Worm (Caenorhabditis elegans) whole organism, L3 larva: Measurements from ENCODE around the gene F53F8.6.
A peak's percentile ranks its signal among the peaks of the same experiment; 100 is the strongest.

Source experiments
- ZK546.5 ChIP-seq: sonication (generic microtip); optimal IDR thresholded peaks from 2 replicates; lab custom pipeline; 2017; ENCODE audit warnings: missing biosample characterization, missing genetic modification characterization
- aly-2 ChIP-seq: fragments of 150-350 bp; optimal IDR thresholded peaks from 2 replicates; lab custom pipeline; 2014; ENCODE audit warnings: missing biosample characterization, missing genetic modification characterization
- ama-1 ChIP-seq: fragments of 150-350 bp; optimal IDR thresholded peaks from 2 replicates; lab custom pipeline; 2018
- ceh-28 ChIP-seq: fragments of 150-350 bp; optimal IDR thresholded peaks from 2 replicates; lab custom pipeline; 2014; ENCODE audit warnings: missing biosample characterization, missing genetic modification reagents, missing genetic modification characterization
- ceh-82 ChIP-seq: fragments of 150-350 bp; optimal IDR thresholded peaks from 2 replicates; lab custom pipeline; 2014; ENCODE audit warnings: missing biosample characterization, missing genetic modification characterization
- ceh-9 ChIP-seq: sonication (generic microtip); optimal IDR thresholded peaks from 2 replicates; lab custom pipeline; 2018; ENCODE audit warnings: missing biosample characterization, missing genetic modification characterization
- daf-12 ChIP-seq: fragments of 150-350 bp; optimal IDR thresholded peaks from 2 replicates; lab custom pipeline; 2014; ENCODE audit warnings: missing biosample characterization, missing genetic modification reagents, missing genetic modification characterization
- egl-27 ChIP-seq: sonication (generic microtip); optimal IDR thresholded peaks from 4 replicates; lab custom pipeline; 2017; ENCODE audit warnings: missing biosample characterization, missing genetic modification reagents, missing genetic modification characterization
- egl-5 ChIP-seq: fragments of 150-350 bp; optimal IDR thresholded peaks from 2 replicates; lab custom pipeline; 2017; ENCODE audit warnings: missing biosample characterization, missing genetic modification reagents, missing genetic modification characterization, inconsistent platforms
- elt-2 ChIP-seq: sonication (generic microtip); optimal IDR thresholded peaks from 2 replicates; lab custom pipeline; 2016; ENCODE audit warnings: missing genetic modification reagents, mild to moderate bottlenecking, missing genetic modification characterization, missing compliant biosample characterization
- eor-1 ChIP-seq, 2 experiments: fragments of 150-350 bp; optimal IDR thresholded peaks; 2 replicates each; lab custom pipeline; 2014 to 2018; ENCODE audit warnings: missing biosample characterization in 2 of 2, missing genetic modification characterization in 2 of 2
- fkh-10 ChIP-seq: sonication (generic microtip); optimal IDR thresholded peaks from 2 replicates; lab custom pipeline; 2017; ENCODE audit warnings: missing biosample characterization, missing genetic modification reagents, missing genetic modification characterization
- fos-1 ChIP-seq: fragments of 150-350 bp; optimal IDR thresholded peaks from 2 replicates; lab custom pipeline; 2014; ENCODE audit warnings: missing biosample characterization, missing genetic modification characterization
- hmg-11 ChIP-seq: sonication (generic microtip); optimal IDR thresholded peaks from 2 replicates; lab custom pipeline; 2016; ENCODE audit warnings: missing genetic modification characterization, missing compliant biosample characterization
- jun-1 ChIP-seq: fragments of 150-350 bp; optimal IDR thresholded peaks from 2 replicates; lab custom pipeline; 2014; ENCODE audit warnings: missing biosample characterization, missing genetic modification reagents, missing genetic modification characterization
- lin-15B ChIP-seq: fragments of 150-350 bp; optimal IDR thresholded peaks from 2 replicates; lab custom pipeline; 2014; ENCODE audit warnings: missing biosample characterization, missing genetic modification characterization
- lin-39 ChIP-seq: fragments of 150-350 bp; optimal IDR thresholded peaks from 2 replicates; lab custom pipeline; 2018; ENCODE audit warnings: missing biosample characterization, missing genetic modification reagents, missing genetic modification characterization
- lsy-12 ChIP-seq: sonication (generic microtip); optimal IDR thresholded peaks from 2 replicates; lab custom pipeline; 2016; ENCODE audit warnings: mild to moderate bottlenecking, missing genetic modification characterization, missing compliant biosample characterization
- mdl-1 ChIP-seq: fragments of 150-350 bp; optimal IDR thresholded peaks from 2 replicates; lab custom pipeline; 2014; ENCODE audit warnings: missing biosample characterization, missing genetic modification characterization
- mml-1 ChIP-seq: fragments of 150-350 bp; sonication (generic microtip); optimal IDR thresholded peaks from 3 replicates; lab custom pipeline; 2014; ENCODE audit warnings: missing biosample characterization, missing genetic modification characterization
- nfya-1 ChIP-seq: sonication (generic microtip); optimal IDR thresholded peaks from 2 replicates; lab custom pipeline; 2017; ENCODE audit warnings: missing genetic modification characterization, mild to moderate bottlenecking, missing compliant biosample characterization, antibody characterized with exemption, moderate library complexity; ENCODE audit not compliant: insufficient read depth
- nhr-12 ChIP-seq: fragments of 150-350 bp; optimal IDR thresholded peaks from 2 replicates; lab custom pipeline; 2014; ENCODE audit warnings: missing biosample characterization, missing genetic modification characterization
- nhr-23 ChIP-seq: fragments of 150-350 bp; optimal IDR thresholded peaks from 2 replicates; lab custom pipeline; 2014; ENCODE audit warnings: missing biosample characterization, missing genetic modification reagents, missing genetic modification characterization
- nhr-237 ChIP-seq: fragments of 150-350 bp; optimal IDR thresholded peaks from 2 replicates; lab custom pipeline; 2014; ENCODE audit warnings: missing biosample characterization, missing genetic modification characterization
- nhr-25 ChIP-seq: sonication (generic microtip); optimal IDR thresholded peaks from 2 replicates; lab custom pipeline; 2017; ENCODE audit warnings: missing biosample characterization, missing genetic modification characterization
- nhr-28 ChIP-seq: fragments of 150-350 bp; optimal IDR thresholded peaks from 2 replicates; lab custom pipeline; 2014; ENCODE audit warnings: missing biosample characterization, missing genetic modification characterization
- nhr-43 ChIP-seq: sonication (generic microtip); optimal IDR thresholded peaks from 2 replicates; lab custom pipeline; 2016; ENCODE audit warnings: mild to moderate bottlenecking, missing genetic modification characterization, missing compliant biosample characterization; ENCODE audit not compliant: poor library complexity, severe bottlenecking
- nhr-67 ChIP-seq: fragments of 150-350 bp; optimal IDR thresholded peaks from 2 replicates; lab custom pipeline; 2014; ENCODE audit warnings: missing biosample characterization, missing genetic modification characterization
- nhr-76 ChIP-seq: fragments of 150-350 bp; sonication (generic microtip); optimal IDR thresholded peaks from 5 replicates; lab custom pipeline; 2014; ENCODE audit warnings: missing biosample characterization, missing genetic modification characterization
- nhr-77 ChIP-seq: fragments of 150-350 bp; optimal IDR thresholded peaks from 2 replicates; lab custom pipeline; 2014; ENCODE audit warnings: missing biosample characterization, missing genetic modification characterization
- pha-4 ChIP-seq: fragments of 150-350 bp; optimal IDR thresholded peaks from 2 replicates; lab custom pipeline; 2014; ENCODE audit warnings: missing biosample characterization, missing genetic modification reagents, missing genetic modification characterization
- pqm-1 ChIP-seq: fragments of 150-350 bp; optimal IDR thresholded peaks from 2 replicates; lab custom pipeline; 2017; ENCODE audit warnings: missing biosample characterization, missing genetic modification characterization, inconsistent platforms
- sea-2 ChIP-seq: fragments of 150-350 bp; sonication (generic microtip); optimal IDR thresholded peaks from 4 replicates; lab custom pipeline; 2014; ENCODE audit warnings: missing biosample characterization, missing genetic modification reagents, missing genetic modification characterization
- skn-1 ChIP-seq: fragments of 150-350 bp; optimal IDR thresholded peaks from 2 replicates; lab custom pipeline; 2014; ENCODE audit warnings: missing biosample characterization, missing genetic modification characterization
- snpc-4 ChIP-seq: fragments of 150-350 bp; optimal IDR thresholded peaks from 2 replicates; lab custom pipeline; 2014; ENCODE audit warnings: missing biosample characterization, missing genetic modification characterization
- tbx-2 ChIP-seq: sonication (generic microtip); optimal IDR thresholded peaks from 2 replicates; lab custom pipeline; 2016; ENCODE audit warnings: mild to moderate bottlenecking, missing genetic modification characterization, missing compliant biosample characterization
- unc-62 ChIP-seq: fragments of 150-350 bp; sonication (generic microtip); optimal IDR thresholded peaks from 4 replicates; lab custom pipeline; 2014; ENCODE audit warnings: missing biosample characterization, missing genetic modification reagents, missing genetic modification characterization
- zag-1 ChIP-seq: fragments of 150-350 bp; optimal IDR thresholded peaks from 2 replicates; lab custom pipeline; 2014; ENCODE audit warnings: missing biosample characterization, missing genetic modification characterization
- ztf-11 ChIP-seq: fragments of 150-350 bp; optimal IDR thresholded peaks from 2 replicates; lab custom pipeline; 2014; ENCODE audit warnings: missing biosample characterization, missing genetic modification characterization
- ztf-4 ChIP-seq: fragments of 150-350 bp; optimal IDR thresholded peaks from 2 replicates; lab custom pipeline; 2014; ENCODE audit warnings: missing biosample characterization, missing genetic modification characterization

The F53F8.6 gene

DNA sequence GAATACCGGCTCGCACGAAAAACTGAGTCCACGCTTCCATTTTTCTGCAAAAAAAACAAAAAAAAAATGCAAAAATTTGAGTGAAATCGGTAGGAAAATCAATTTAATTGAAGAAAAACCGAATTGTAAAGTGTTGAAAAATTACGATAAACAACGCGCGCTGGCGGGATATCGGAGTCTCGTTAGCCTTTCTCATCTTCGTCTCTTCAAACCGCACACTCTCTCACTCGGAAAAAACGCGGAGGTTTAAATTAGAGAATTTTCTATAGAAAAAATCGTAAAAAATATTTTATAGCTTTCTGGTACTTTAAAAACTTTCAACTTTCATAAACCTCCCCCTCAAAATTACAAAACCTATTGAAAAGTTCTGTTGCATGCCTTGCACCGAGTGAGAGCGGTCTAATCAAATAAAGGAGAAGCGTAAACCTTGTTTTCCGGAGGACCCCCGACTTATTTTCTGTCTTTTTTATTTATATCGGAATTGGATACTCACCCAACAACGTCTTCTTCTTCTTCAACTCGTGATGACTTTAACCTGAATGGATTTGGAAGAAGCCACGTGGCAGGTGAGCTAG is at the start of gene F53F8.6, which contains the start of gene F53F8.5:
TSS of gene F53F8.6 (plus strand) at position 230 of the 575 bp plus-strand sequence.
TSS of gene F53F8.5 (minus strand) at position 52 of the 575 bp plus-strand sequence.
- TF ChIP-seq nfya-1 (tag; lab: Kevin White, UChicago) (peak; percentile 60), pqm-1 (peak; percentile 25), nhr-25 (tag; lab: Kevin White, UChicago) (peak; percentile 2), lin-15B (tag; lab: Kevin White, UChicago) (peak; percentile 23), hmg-11 (tag; lab: Kevin White, UChicago) (peak; percentile 73), nhr-237 (tag; lab: Kevin White, UChicago) (no peak), sea-2 (GFP tag; lab: Kevin White, UChicago) (no peak), ceh-82 (tag; lab: Kevin White, UChicago) (no peak), pha-4 (peak; percentile 67), ama-1 (no peak), jun-1 (tag; lab: Kevin White, UChicago) (peak; percentile 8), nhr-23 (peak; percentile 58), aly-2 (no peak), ztf-4 (tag; lab: Kevin White, UChicago) (no peak), fos-1 (no peak), egl-5 (no peak), snpc-4 (tag; lab: Kevin White, UChicago) (peak; percentile 14), mml-1 (tag; lab: Kevin White, UChicago) (no peak), nhr-28 (no peak), zag-1 (no peak), skn-1 (no peak)

- TF ChIP-seq nhr-12 (tag; lab: Kevin White, UChicago) (no peak), ZK546.5 (tag; lab: Kevin White, UChicago) (no peak), lin-15B (tag; lab: Kevin White, UChicago) (no peak), nhr-77 (tag; lab: Kevin White, UChicago) (no peak), elt-2 (tag; lab: Kevin White, UChicago) (no peak), nhr-25 (tag; lab: Kevin White, UChicago) (no peak), daf-12 (tag; lab: Kevin White, UChicago) (no peak), nhr-43 (tag; lab: Kevin White, UChicago) (no peak)
Measured at ce11 chrV:20654350-20654749, 49.7 kb upstream of the F53F8.6 start, which contains the start of gene mnr-1. TSS of gene mnr-1 (plus strand) at chrV:20654650.

DNA sequence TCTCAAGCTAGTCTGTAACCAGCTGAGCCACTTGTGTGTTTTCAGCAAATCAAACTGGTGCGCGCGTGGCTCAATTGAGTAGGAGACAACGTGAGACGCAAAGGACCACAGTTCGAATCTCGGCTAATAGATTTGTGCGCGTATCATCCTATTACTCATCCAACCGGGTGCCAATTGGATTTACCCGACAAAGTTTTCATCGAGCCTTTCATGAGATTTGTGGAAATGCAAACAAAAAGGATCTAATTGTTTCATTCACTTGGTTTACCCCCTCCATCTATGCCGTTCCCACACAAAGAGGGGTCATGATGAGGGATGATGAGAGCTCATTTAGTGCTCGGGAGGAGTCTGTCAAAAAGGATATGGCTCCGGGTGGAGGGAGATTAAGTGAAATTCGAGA is 48.9 kb upstream of the F53F8.6 start:
- TF ChIP-seq nhr-28 = no peak
- TF ChIP-seq ztf-11 (tag; lab: Kevin White, UChicago) = no peak
- no peak for TF ChIP-seq nfya-1 (tag; lab: Kevin White, UChicago)
- no peak for TF ChIP-seq sea-2 (GFP tag; lab: Kevin White, UChicago)
- TF ChIP-seq fos-1 = no peak
- no peak for TF ChIP-seq hmg-11 (tag; lab: Kevin White, UChicago)
- TF ChIP-seq mdl-1 (tag; lab: Kevin White, UChicago) = no peak
- no peak for TF ChIP-seq elt-2 (tag; lab: Kevin White, UChicago)
- TF ChIP-seq pqm-1 = no peak
- TF ChIP-seq ztf-4 (tag; lab: Kevin White, UChicago) = no peak
- no peak for TF ChIP-seq ceh-82 (tag; lab: Kevin White, UChicago)
- no peak for TF ChIP-seq fkh-10 (GFP tag; lab: Kevin White, UChicago)
- no peak for TF ChIP-seq lin-39 (tag; lab: Kevin White, UChicago)
- no peak for TF ChIP-seq ama-1
- TF ChIP-seq tbx-2 (tag; lab: Kevin White, UChicago) = no peak
- no peak for TF ChIP-seq nhr-43 (tag; lab: Kevin White, UChicago)
- no peak for TF ChIP-seq daf-12 (tag; lab: Kevin White, UChicago)
- no peak for TF ChIP-seq unc-62 (GFP tag; lab: Kevin White, UChicago)

DNA sequence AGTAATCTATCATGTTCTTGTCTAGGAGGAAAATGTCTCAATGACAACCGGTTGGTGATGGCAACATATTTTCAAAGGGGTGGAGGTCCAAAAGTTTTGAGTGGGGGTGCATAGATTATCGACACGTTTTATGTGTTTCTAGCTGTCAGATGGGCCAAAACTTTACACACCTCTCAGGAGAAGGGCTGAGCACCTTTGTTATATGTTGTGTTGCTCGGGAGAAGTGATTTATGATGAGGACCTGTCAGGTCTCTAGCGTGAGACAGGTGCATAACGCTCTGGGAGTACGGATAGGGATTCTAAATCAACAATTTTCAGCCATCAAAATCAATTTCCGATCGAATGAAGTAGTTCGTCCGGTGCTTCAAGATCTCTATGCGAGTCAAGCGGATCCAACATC is 47.4 kb upstream of the F53F8.6 start:
- no peak for TF ChIP-seq eor-1 (tag; optimal IDR thresholded peaks at IDR 0.05; lab: Kevin White, UChicago)
- no peak for TF ChIP-seq nhr-76 (tag; lab: Kevin White, UChicago)
- TF ChIP-seq ztf-11 (tag; lab: Kevin White, UChicago) = no peak
- TF ChIP-seq nhr-23 = no peak
- TF ChIP-seq egl-5 = no peak
- TF ChIP-seq sea-2 (GFP tag; lab: Kevin White, UChicago) = no peak
- no peak for TF ChIP-seq skn-1
- no peak for TF ChIP-seq egl-27 (tag; lab: Kevin White, UChicago)
- TF ChIP-seq lsy-12 (tag; lab: Kevin White, UChicago) = no peak
- TF ChIP-seq nhr-67 (tag; lab: Kevin White, UChicago) = no peak
- TF ChIP-seq nfya-1 (tag; lab: Kevin White, UChicago) = no peak
- TF ChIP-seq snpc-4 (tag; lab: Kevin White, UChicago) = no peak
- no peak for TF ChIP-seq ceh-28 (tag; lab: Kevin White, UChicago)
- no peak for TF ChIP-seq nhr-28
- TF ChIP-seq ceh-9 = no peak
- TF ChIP-seq, all 47 proteins: peak for 0
